Worm (Caenorhabditis elegans): ENCODE results near the gene JC8.16.

- TF ChIP-seq elt-3 (tag; optimal IDR thresholded peaks at IDR 0.05) = no peak
- no peak for TF ChIP-seq ztf-11 (tag; optimal IDR thresholded peaks at IDR 0.05)
- TF ChIP-seq lsy-12 (tag; optimal IDR thresholded peaks at IDR 0.05) = no peak
- no peak for TF ChIP-seq fos-1 (tag; optimal IDR thresholded peaks at IDR 0.05)
- no peak for TF ChIP-seq nhr-25 (tag; optimal IDR thresholded peaks at IDR 0.05)
- no peak for TF ChIP-seq unc-39 (tag; optimal IDR thresholded peaks at IDR 0.05)
- no peak for TF ChIP-seq sea-2 (GFP tag; optimal IDR thresholded peaks at IDR 0.05)
- no peak for TF ChIP-seq ceh-9 (tag; optimal IDR thresholded peaks at IDR 0.05)
- TF ChIP-seq nhr-77 (tag; optimal IDR thresholded peaks at IDR 0.05) = no peak
Measured at ce11 chrIV:13299648-13300047, 40.7 kb downstream of the JC8.16 start.
